Fruit fly (Drosophila melanogaster) whole organism, prepupa: ENCODE measurements around the gene CG7059.

Source experiments
- Blimp-1 ChIP-seq: fragments of 200-800 bp; sonication (Bioruptor generic); optimal IDR thresholded peaks from 3 replicates; lab custom pipeline; 2017; ENCODE audit warnings: missing biosample characterization, missing genetic modification characterization, mild to moderate bottlenecking, moderate library complexity, missing genetic modification reagents
- CG10631 ChIP-seq: fragments of 200-800 bp; sonication (Bioruptor generic); optimal IDR thresholded peaks from 2 replicates; lab custom pipeline; 2016; ENCODE audit warnings: missing biosample characterization, missing genetic modification characterization
- CG10669 ChIP-seq: fragments of 200-800 bp; sonication (Bioruptor generic); optimal IDR thresholded peaks from 3 replicates; lab custom pipeline; 2018; ENCODE audit warnings: missing biosample characterization, mild to moderate bottlenecking, missing genetic modification characterization, moderate library complexity
- CG11902 ChIP-seq: fragments of 200-800 bp; sonication (Bioruptor generic); optimal IDR thresholded peaks from 3 replicates; lab custom pipeline; 2016; ENCODE audit warnings: missing biosample characterization, missing genetic modification characterization
- CG1621 ChIP-seq: fragments of 200-800 bp; sonication (Bioruptor generic); optimal IDR thresholded peaks from 3 replicates; lab custom pipeline; 2018; ENCODE audit warnings: missing biosample characterization, mild to moderate bottlenecking, missing genetic modification characterization
- CG16779 ChIP-seq: fragments of 200-800 bp; sonication (Bioruptor generic); optimal IDR thresholded peaks from 3 replicates; lab custom pipeline; 2017; ENCODE audit warnings: missing biosample characterization, mild to moderate bottlenecking, missing genetic modification characterization
- CG32006 ChIP-seq: fragments of 200-800 bp; sonication (Bioruptor generic); optimal IDR thresholded peaks from 3 replicates; lab custom pipeline; 2017; ENCODE audit warnings: missing biosample characterization, mild to moderate bottlenecking, missing genetic modification characterization
- CG6163 ChIP-seq: fragments of 200-800 bp; sonication (Bioruptor generic); IDR thresholded peaks from 3 replicates; pipeline ENCODE4 v1.3.6; 2022; ENCODE audit warnings: missing biosample characterization, missing genetic modification characterization
- CG6276 ChIP-seq: fragments of 200-800 bp; sonication (Bioruptor generic); optimal IDR thresholded peaks from 2 replicates; lab custom pipeline; 2017; ENCODE audit warnings: missing biosample characterization, mild to moderate bottlenecking, missing genetic modification characterization
- CG6792 ChIP-seq: fragments of 200-800 bp; sonication (Bioruptor generic); optimal IDR thresholded peaks from 3 replicates; lab custom pipeline; 2016; ENCODE audit warnings: missing biosample characterization, missing genetic modification characterization
- CG6854 ChIP-seq: fragments of 200-800 bp; sonication (Bioruptor generic); optimal IDR thresholded peaks from 2 replicates; lab custom pipeline; 2017; ENCODE audit warnings: missing biosample characterization, mild to moderate bottlenecking, missing genetic modification characterization
- CG7368 ChIP-seq: fragments of 200-800 bp; sonication (Bioruptor generic); optimal IDR thresholded peaks from 3 replicates; lab custom pipeline; 2016; ENCODE audit warnings: missing biosample characterization, missing genetic modification characterization
- CG8119 ChIP-seq: fragments of 200-800 bp; sonication (Bioruptor generic); IDR thresholded peaks from 3 replicates; pipeline ENCODE4 v1.3.6; 2022; ENCODE audit warnings: missing biosample characterization, missing genetic modification characterization
- CG8319 ChIP-seq: fragments of 200-800 bp; sonication (Bioruptor generic); optimal IDR thresholded peaks from 3 replicates; lab custom pipeline; 2016; ENCODE audit warnings: missing biosample characterization, missing genetic modification characterization
- CG8632 ChIP-seq: fragments of 200-800 bp; sonication (Bioruptor generic); optimal IDR thresholded peaks from 3 replicates; lab custom pipeline; 2016; ENCODE audit warnings: missing biosample characterization, missing genetic modification characterization
- CG9139 ChIP-seq: fragments of 200-800 bp; sonication (Bioruptor generic); optimal IDR thresholded peaks from 3 replicates; lab custom pipeline; 2017; ENCODE audit warnings: missing biosample characterization, mild to moderate bottlenecking, missing genetic modification characterization
- Eip75B ChIP-seq: fragments of 200-800 bp; sonication (Bioruptor generic); optimal IDR thresholded peaks from 3 replicates; lab custom pipeline; 2016; ENCODE audit warnings: missing biosample characterization, missing genetic modification characterization
- Eip78C ChIP-seq: fragments of 200-800 bp; sonication (Bioruptor generic); peaks from one replicate; lab custom pipeline; 2016; ENCODE audit warnings: missing biosample characterization, missing genetic modification characterization
- Eip93F ChIP-seq: fragments of 200-800 bp; sonication (Bioruptor generic); optimal IDR thresholded peaks from 2 replicates; lab custom pipeline; 2016; ENCODE audit warnings: missing biosample characterization, mild to moderate bottlenecking, missing genetic modification characterization
- Ets21C ChIP-seq: fragments of 200-800 bp; sonication (Bioruptor generic); optimal IDR thresholded peaks from 3 replicates; lab custom pipeline; 2016; ENCODE audit warnings: missing biosample characterization, missing genetic modification characterization
- Ets96B ChIP-seq: fragments of 200-800 bp; optimal IDR thresholded peaks from 2 replicates; lab custom pipeline; 2019; ENCODE audit warnings: missing biosample characterization, mild to moderate bottlenecking, missing genetic modification characterization, moderate library complexity
- Gug ChIP-seq: fragments of 200-800 bp; sonication (Bioruptor generic); IDR thresholded peaks from 2 replicates; pipeline ENCODE4 v1.3.6; 2022; ENCODE audit warnings: missing biosample characterization, missing genetic modification characterization
- Hr38 ChIP-seq: sonication (Bioruptor generic); optimal IDR thresholded peaks from 2 replicates; lab custom pipeline; 2016; ENCODE audit warnings: missing biosample characterization, missing genetic modification characterization
- Hr39 ChIP-seq: fragments of 200-800 bp; sonication (Bioruptor generic); optimal IDR thresholded peaks from 2 replicates; lab custom pipeline; 2016; ENCODE audit warnings: missing biosample characterization, missing genetic modification characterization
- Hr4 ChIP-seq: fragments of 200-800 bp; sonication (Bioruptor generic); optimal IDR thresholded peaks from 3 replicates; lab custom pipeline; 2016; ENCODE audit warnings: missing biosample characterization, missing genetic modification characterization
- Lpt ChIP-seq: fragments of 200-800 bp; sonication (Bioruptor generic); optimal IDR thresholded peaks from 3 replicates; lab custom pipeline; 2016; ENCODE audit warnings: missing biosample characterization, missing genetic modification characterization
- Met ChIP-seq: fragments of 200-800 bp; sonication (Bioruptor generic); optimal IDR thresholded peaks from 3 replicates; lab custom pipeline; 2016; ENCODE audit warnings: missing biosample characterization, missing genetic modification characterization
- OdsH ChIP-seq: fragments of 200-800 bp; sonication (Bioruptor generic); optimal IDR thresholded peaks from 3 replicates; lab custom pipeline; 2016; ENCODE audit warnings: missing biosample characterization, missing genetic modification characterization
- Smox ChIP-seq: fragments of 200-800 bp; sonication (Bioruptor generic); optimal IDR thresholded peaks from 3 replicates; lab custom pipeline; 2016; ENCODE audit warnings: missing biosample characterization, missing genetic modification characterization
- Sox102F ChIP-seq: fragments of 200-800 bp; sonication (Bioruptor generic); optimal IDR thresholded peaks from 2 replicates; lab custom pipeline; 2016; ENCODE audit warnings: missing biosample characterization, mild to moderate bottlenecking, missing genetic modification characterization
- Sox14 ChIP-seq: fragments of 200-800 bp; sonication (Bioruptor generic); optimal IDR thresholded peaks from 3 replicates; lab custom pipeline; 2016; ENCODE audit warnings: missing biosample characterization, missing genetic modification characterization
- Sox15 ChIP-seq: fragments of 200-800 bp; sonication (Bioruptor generic); optimal IDR thresholded peaks from 3 replicates; lab custom pipeline; 2016; ENCODE audit warnings: missing biosample characterization, missing genetic modification characterization
- achi ChIP-seq: fragments of 200-800 bp; sonication (Bioruptor generic); optimal IDR thresholded peaks from 3 replicates; lab custom pipeline; 2016; ENCODE audit warnings: missing biosample characterization, missing genetic modification characterization
- acj6 ChIP-seq: fragments of 200-800 bp; sonication (Bioruptor generic); optimal IDR thresholded peaks from 3 replicates; lab custom pipeline; 2016; ENCODE audit warnings: missing biosample characterization, missing genetic modification characterization
- cyc ChIP-seq: fragments of 200-800 bp; sonication (Bioruptor generic); optimal IDR thresholded peaks from 3 replicates; lab custom pipeline; 2016; ENCODE audit warnings: missing biosample characterization, missing genetic modification characterization
- dac ChIP-seq: fragments of 200-800 bp; sonication (Bioruptor generic); optimal IDR thresholded peaks from 2 replicates; lab custom pipeline; 2017; ENCODE audit warnings: missing biosample characterization, mild to moderate bottlenecking, missing genetic modification characterization
- eg ChIP-seq: fragments of 200-800 bp; sonication (Bioruptor generic); IDR thresholded peaks from 3 replicates; pipeline ENCODE4 v1.3.6; 2022; ENCODE audit warnings: missing biosample characterization, missing genetic modification characterization
- esn ChIP-seq: fragments of 200-800 bp; sonication (Bioruptor generic); optimal IDR thresholded peaks from 2 replicates; lab custom pipeline; 2016; ENCODE audit warnings: missing biosample characterization, mild to moderate bottlenecking, missing genetic modification characterization, moderate library complexity
- fd59A ChIP-seq: fragments of 200-800 bp; sonication (Bioruptor generic); optimal IDR thresholded peaks from 2 replicates; lab custom pipeline; 2017; ENCODE audit warnings: missing biosample characterization, mild to moderate bottlenecking, missing genetic modification characterization, missing genetic modification reagents
- fd85E ChIP-seq: fragments of 200-800 bp; sonication (Bioruptor generic); optimal IDR thresholded peaks from 3 replicates; lab custom pipeline; 2016; ENCODE audit warnings: missing biosample characterization, missing genetic modification characterization
- lz ChIP-seq: fragments of 200-800 bp; sonication (Bioruptor generic); optimal IDR thresholded peaks from 3 replicates; lab custom pipeline; 2016; ENCODE audit warnings: missing biosample characterization, missing genetic modification characterization
- net ChIP-seq: fragments of 200-800 bp; sonication (Bioruptor generic); optimal IDR thresholded peaks from 3 replicates; lab custom pipeline; 2016; ENCODE audit warnings: missing biosample characterization, missing genetic modification characterization
- pdm3 ChIP-seq: fragments of 200-800 bp; sonication (Bioruptor generic); optimal IDR thresholded peaks from 3 replicates; lab custom pipeline; 2016; ENCODE audit warnings: missing biosample characterization, missing genetic modification characterization
- salr ChIP-seq, 2 experiments: fragments of 200-800 bp; sonication (Bioruptor generic); optimal IDR thresholded peaks; 3 replicates each; lab custom pipeline; 2016 to 2018; ENCODE audit warnings: missing biosample characterization in 2 of 2, missing genetic modification characterization in 2 of 2, mild to moderate bottlenecking in 1 of 2
- ss ChIP-seq, 2 experiments: fragments of 200-800 bp; sonication (Bioruptor generic); optimal IDR thresholded peaks; 2 replicates in 1 of 2; 3 replicates in 1 of 2; lab custom pipeline; 2017 to 2018; ENCODE audit warnings: mild to moderate bottlenecking in 2 of 2, missing biosample characterization in 2 of 2, missing genetic modification characterization in 2 of 2, moderate library complexity in 1 of 2
- svp ChIP-seq: fragments of 200-800 bp; sonication (Bioruptor generic); peaks from one replicate; lab custom pipeline; 2016; ENCODE audit warnings: missing biosample characterization, missing genetic modification characterization
- vri ChIP-seq: fragments of 200-800 bp; sonication (Bioruptor generic); optimal IDR thresholded peaks from 3 replicates; lab custom pipeline; 2016; ENCODE audit warnings: missing biosample characterization, mild to moderate bottlenecking, missing genetic modification characterization

The CG7059 gene

dm6 chr3R:22421618-22422017, 32.0 kb downstream of the CG7059 start (continued):
- TF ChIP-seq cyc: peak; percentile 84
- no peak for TF ChIP-seq CG9139 (GFP tag; lab: Kevin White, UChicago)
- TF ChIP-seq CG32006 (GFP tag; lab: Kevin White, UChicago): no peak
- TF ChIP-seq CG8119 (GFP tag; lab: Robert Waterston, UW): peak; percentile 59; the same call in 2 of the 3 replicates
- TF ChIP-seq Ets96B (tag; lab: Kevin White, UChicago): peak; percentile 55
- peak; percentile 75 for TF ChIP-seq Sox14
- peak; percentile 69 for TF ChIP-seq achi (GFP tag; lab: Kevin White, UChicago)
- peak; percentile 47 for TF ChIP-seq Sox15 (GFP tag; lab: Kevin White, UChicago)
- TF ChIP-seq Ets21C (GFP tag; lab: Kevin White, UChicago): peak; percentile 73
- TF ChIP-seq Met (GFP tag; lab: Kevin White, UChicago): peak; percentile 84
- peak; percentile 88 for TF ChIP-seq eg (GFP tag; lab: Robert Waterston, UW)
- TF ChIP-seq CG11902 (GFP tag; lab: Kevin White, UChicago): peak; percentile 68
- TF ChIP-seq Hr4 (GFP tag; lab: Kevin White, UChicago): no peak
- TF ChIP-seq net (GFP tag; lab: Kevin White, UChicago): peak; percentile 61
- peak; percentile 61 for TF ChIP-seq CG8319 (GFP tag; lab: Kevin White, UChicago)
- TF ChIP-seq fd85E (GFP tag; lab: Kevin White, UChicago): no peak

- TF ChIP-seq Ets96B (tag; lab: Kevin White, UChicago) (peak; percentile 54), dac (GFP tag; lab: Kevin White, UChicago) (no peak), Ets21C (GFP tag; lab: Kevin White, UChicago) (no peak), Sox102F (GFP tag; lab: Kevin White, UChicago) (peak; percentile 67), eg (GFP tag; lab: Robert Waterston, UW) (peak; percentile 48; the same call in 1 of the 3 replicates), Met (GFP tag; lab: Kevin White, UChicago) (peak; percentile 69), OdsH (GFP tag; lab: Kevin White, UChicago) (peak; percentile 59), CG8632 (GFP tag; lab: Kevin White, UChicago) (peak; percentile 63), lz (peak; percentile 60), fd85E (GFP tag; lab: Kevin White, UChicago) (no peak), svp (GFP tag; lab: Kevin White, UChicago) (peak; percentile 88), Hr39 (GFP tag; lab: Kevin White, UChicago) (peak; percentile 34), Eip75B (peak; percentile 51), CG6854 (peak; percentile 15), ss (GFP tag; optimal IDR thresholded peaks at IDR 0.05; lab: Kevin White, UChicago) (peak in 1 of 2 experiments; percentile 64), pdm3 (GFP tag; lab: Kevin White, UChicago) (peak; percentile 53), Eip93F (GFP tag; lab: Kevin White, UChicago) (peak; percentile 42), CG32006 (GFP tag; lab: Kevin White, UChicago) (no peak), vri (GFP tag; lab: Kevin White, UChicago) (no peak), CG8319 (GFP tag; lab: Kevin White, UChicago) (no peak), Sox14 (peak; percentile 66), Sox15 (GFP tag; lab: Kevin White, UChicago) (no peak), CG6163 (GFP tag; lab: Robert Waterston, UW) (peak; percentile 73), Gug (GFP tag; lab: Robert Waterston, UW) (no peak), CG10631 (GFP tag; lab: Kevin White, UChicago) (peak; percentile 52), cyc (peak; percentile 59), CG6792 (GFP tag; lab: Kevin White, UChicago) (peak; percentile 56), fd59A (GFP tag; lab: Kevin White, UChicago) (no peak), Hr4 (GFP tag; lab: Kevin White, UChicago) (no peak), Lpt (GFP tag; lab: Kevin White, UChicago) (no peak), CG9139 (GFP tag; lab: Kevin White, UChicago) (no peak), CG6276 (GFP tag; lab: Kevin White, UChicago) (no peak), Smox (GFP tag; lab: Kevin White, UChicago) (peak; percentile 61), Blimp-1 (no peak), achi (GFP tag; lab: Kevin White, UChicago) (peak; percentile 37), acj6 (peak; percentile 60), CG16779 (tag; lab: Kevin White, UChicago) (no peak), CG7368 (peak; percentile 10), CG10669 (GFP tag; lab: Kevin White, UChicago) (peak; percentile 45), salr (GFP tag; optimal IDR thresholded peaks at IDR 0.05; lab: Kevin White, UChicago) (peak in 1 of 2 experiments; percentile 14), CG8119 (GFP tag; lab: Robert Waterston, UW) (0 out of 3 replicates have a peak, but pooled peaks have one; percentile 30), esn (GFP tag; lab: Kevin White, UChicago) (peak; percentile 80), CG1621 (tag; lab: Kevin White, UChicago) (peak; percentile 1), net (GFP tag; lab: Kevin White, UChicago) (peak; percentile 34), Eip78C (GFP tag; lab: Kevin White, UChicago) (peak; percentile 92), Hr38 (GFP tag; lab: Kevin White, UChicago) (no peak)
Measured at dm6 chr3R:22423996-22424395, 34.4 kb downstream of the CG7059 start.
